Fruit fly (Drosophila melanogaster): Measurements from ENCODE around the gene Drak.
A peak's percentile ranks its signal among the peaks of the same experiment; 100 is the strongest.

Drak gene

dm6 chrX:11492916-11493590 lies at the start of gene Drak (continued):
- TF ChIP-seq pnt (GFP tag; optimal IDR thresholded peaks at IDR 0.05) (no peak), dm (GFP tag; optimal IDR thresholded peaks at IDR 0.05) (no peak), chinmo (GFP tag; IDR thresholded peaks at IDR 0.05; ENCODE audit: partially characterized antibody) (no peak), CG17829 (tag; optimal IDR thresholded peaks at IDR 0.05) (peak; percentile 25), Tbp (GFP tag; optimal IDR thresholded peaks at IDR 0.05) (no peak), psq (GFP tag; optimal IDR thresholded peaks at IDR 0.05) (no peak), CG14050 (GFP tag; IDR thresholded peaks at IDR 0.05) (no peak), Ets97D (GFP tag; optimal IDR thresholded peaks at IDR 0.05) (peak; percentile 48), ara (GFP tag; IDR thresholded peaks at IDR 0.05) (no peak), CG4360 (GFP tag; IDR thresholded peaks at IDR 0.05) (no peak), HmgD (GFP tag; optimal IDR thresholded peaks at IDR 0.05) (peak; percentile 38), sug (tag; optimal IDR thresholded peaks at IDR 0.05) (peak; percentile 19), Elba2 (GFP tag; optimal IDR thresholded peaks at IDR 0.05) (no peak), slbo (GFP tag; IDR thresholded peaks at IDR 0.05) (no peak), Sry-β (GFP tag; optimal IDR thresholded peaks at IDR 0.05) (no peak), z (GFP tag; IDR thresholded peaks at IDR 0.05) (no peak), Antp (GFP tag; optimal IDR thresholded peaks at IDR 0.05) (no peak), CG13287 (GFP tag; IDR thresholded peaks at IDR 0.05; ENCODE audit: partially characterized antibody) (no peak), ttk (GFP tag; IDR thresholded peaks at IDR 0.05) (no peak), sens (GFP tag) (peak; percentile 61), CG17186 (GFP tag; optimal IDR thresholded peaks at IDR 0.05) (peak; percentile 58), CG14710 (tag; optimal IDR thresholded peaks at IDR 0.05) (peak; percentile 59), croc (GFP tag; conservative IDR thresholded peaks at IDR 0.05) (no peak), CG10267 (tag; optimal IDR thresholded peaks at IDR 0.05) (peak; percentile 55), CG6765 (GFP tag; optimal IDR thresholded peaks at IDR 0.05) (peak; percentile 37), Neu2 (GFP tag; optimal IDR thresholded peaks at IDR 0.05; ENCODE audit: borderline replicate concordance) (peak; percentile 15), CG8290 (GFP tag; optimal IDR thresholded peaks at IDR 0.05) (no peak), CG8290 (tag; optimal IDR thresholded peaks at IDR 0.05) (peak in 1 of 2 experiments; percentile 40), CG10979 (tag; optimal IDR thresholded peaks at IDR 0.05) (no peak), CG17385 (GFP tag; optimal IDR thresholded peaks at IDR 0.05) (peak; percentile 73), zf30C (GFP tag; optimal IDR thresholded peaks at IDR 0.05) (no peak), Hr3 (GFP tag; optimal IDR thresholded peaks at IDR 0.05) (no peak), Doc2 (GFP tag; IDR thresholded peaks at IDR 0.05) (no peak), emc (GFP tag; optimal IDR thresholded peaks at IDR 0.05) (no peak), Xrp1 (GFP tag; IDR thresholded peaks at IDR 0.05) (no peak), CG8944 (GFP tag; optimal IDR thresholded peaks at IDR 0.05) (no peak), sd (tag; optimal IDR thresholded peaks at IDR 0.05) (peak; percentile 55), knrl (GFP tag; IDR thresholded peaks at IDR 0.05; ENCODE audit: partially characterized antibody) (no peak), tap (tag; optimal IDR thresholded peaks at IDR 0.05) (no peak), maf-S (GFP tag; optimal IDR thresholded peaks at IDR 0.05) (no peak), Lim3 (GFP tag; IDR thresholded peaks at IDR 0.05) (no peak), CG14965 (GFP tag; optimal IDR thresholded peaks at IDR 0.05; ENCODE audit: borderline replicate concordance) (no peak), wor (GFP tag; IDR thresholded peaks at IDR 0.05) (no peak), unpg (GFP tag; optimal IDR thresholded peaks at IDR 0.05) (no peak), CG30020 (tag; optimal IDR thresholded peaks at IDR 0.05) (peak; percentile 41), ems (GFP tag; optimal IDR thresholded peaks at IDR 0.05) (no peak), peb (GFP tag; IDR thresholded peaks at IDR 0.05) (no peak), btn (GFP tag; optimal IDR thresholded peaks at IDR 0.05) (no peak), CG8281 (tag; optimal IDR thresholded peaks at IDR 0.05) (no peak), wdn (GFP tag; IDR thresholded peaks at IDR 0.05) (no peak), Fer2 (tag; optimal IDR thresholded peaks at IDR 0.05) (no peak), CG7745 (tag; optimal IDR thresholded peaks at IDR 0.05) (no peak)

All from whole organism, embryonic.